Worm (Caenorhabditis elegans): ENCODE data around the gene T14G8.2.

T14G8.2 gene

ce11 chrX:12857701-12858100 lies at the start of gene T14G8.2:
T14G8.2 (plus strand) TSS chrX:12858001.
- TF ChIP-seq let-607 (tag; optimal IDR thresholded peaks at IDR 0.05) (no peak), hsf-1 (GFP tag; IDR thresholded peaks at IDR 0.05) (no peak), ceh-40 (GFP tag; IDR thresholded peaks at IDR 0.05) (no peak), egl-18 (GFP tag; IDR thresholded peaks at IDR 0.05) (no peak), lsl-1 (GFP tag; optimal IDR thresholded peaks at IDR 0.05) (no peak), F55B11.4 (tag; optimal IDR thresholded peaks at IDR 0.05; ENCODE audit: borderline replicate concordance, insufficient read depth) (no peak), tlf-1 (GFP tag; optimal IDR thresholded peaks at IDR 0.05) (no peak), F52B5.7 (tag; optimal IDR thresholded peaks at IDR 0.05) (no peak), hlh-26 (GFP tag; conservative IDR thresholded peaks at IDR 0.05) (no peak), mel-28 (tag; optimal IDR thresholded peaks at IDR 0.05; ENCODE audit: borderline replicate concordance) (no peak), nfya-2 (GFP tag; IDR thresholded peaks at IDR 0.05) (no peak), F57A8.1 (GFP tag; optimal IDR thresholded peaks at IDR 0.05) (no peak), F10E7.11 (tag; optimal IDR thresholded peaks at IDR 0.05) (no peak), ets-4 (GFP tag; optimal IDR thresholded peaks at IDR 0.05) (no peak), nhr-120 (GFP tag; IDR thresholded peaks at IDR 0.05) (no peak), dpff-1 (tag; optimal IDR thresholded peaks at IDR 0.05) (no peak), Y53F4B.3 (GFP tag; IDR thresholded peaks at IDR 0.05) (no peak), ztf-26 (tag; optimal IDR thresholded peaks at IDR 0.05) (no peak), ceh-79 (tag; optimal IDR thresholded peaks at IDR 0.05) (no peak)

DNA sequence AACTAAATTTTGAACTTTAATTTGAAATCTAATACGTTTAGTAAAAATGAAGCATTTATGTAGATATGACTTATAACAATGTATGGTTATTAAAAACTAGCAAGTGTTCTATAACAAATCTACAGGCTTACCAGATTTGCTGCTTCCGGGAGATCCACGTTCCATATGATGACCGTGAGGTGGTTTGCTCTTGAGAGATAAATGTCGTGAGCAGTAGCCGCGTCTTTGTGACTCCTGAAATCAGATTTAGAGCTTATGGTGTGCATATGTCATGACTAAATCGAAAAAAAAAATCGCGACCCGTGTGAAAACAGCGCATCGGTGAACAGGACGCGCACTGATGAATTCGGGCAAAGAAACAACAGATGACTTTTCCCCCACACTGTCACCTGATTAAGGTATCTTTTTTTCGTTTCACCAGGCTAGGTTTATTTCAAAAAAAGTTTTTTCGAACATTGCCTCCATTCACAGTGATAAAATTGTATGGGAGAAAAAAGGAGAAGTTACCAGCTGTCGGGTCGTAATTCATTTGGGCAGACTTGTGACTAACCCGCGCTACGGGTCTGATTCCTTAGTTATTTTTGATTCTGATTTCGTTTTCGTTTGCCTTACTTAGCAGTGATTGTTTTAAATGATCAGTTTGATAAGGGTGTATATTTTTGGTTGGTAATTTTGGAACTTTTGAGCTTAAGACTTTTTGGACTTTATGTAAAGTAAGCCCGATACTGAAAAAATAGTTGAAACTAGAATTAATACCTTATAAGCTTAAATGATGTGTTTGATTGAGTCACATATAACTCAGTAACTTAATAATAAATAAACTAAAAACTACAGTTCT lies 49.5 kb upstream of the T14G8.2 start, which contains the start of gene nhr-27:
TSS of gene nhr-27 (minus strand) at position 234 of the 838 bp plus-strand sequence.
- no peak for TF ChIP-seq Y67H2A.10 (GFP tag; conservative IDR thresholded peaks at IDR 0.05)
- TF ChIP-seq cebp-1 (GFP tag; IDR thresholded peaks at IDR 0.05), result no peak
- TF ChIP-seq cebp-1 (tag; optimal IDR thresholded peaks at IDR 0.05), result peak; percentile 12

DNA sequence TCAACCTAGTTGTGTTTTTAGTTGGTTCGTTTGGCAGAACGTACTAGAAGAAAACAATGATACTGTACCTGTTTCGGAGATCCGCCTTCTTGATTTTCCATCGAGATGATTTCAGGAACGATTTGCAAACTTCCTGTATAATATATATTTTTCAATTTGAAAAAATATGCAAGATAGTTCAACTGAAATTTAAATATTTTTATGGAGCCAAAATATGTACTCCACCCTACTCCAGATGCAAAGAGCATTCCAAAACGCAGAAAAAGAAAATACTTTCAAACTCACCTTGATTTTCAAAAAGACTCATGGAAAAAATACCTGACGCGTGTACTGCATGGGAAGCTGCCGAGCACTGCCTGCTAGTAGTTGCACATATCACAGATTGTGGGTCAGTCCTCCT lies 44.3 kb upstream of the T14G8.2 start, which contains the start of gene gei-3:
TSS of gene gei-3 (minus strand) at position 101 of the 400 bp plus-strand sequence.
- TF ChIP-seq mcd-1 (GFP tag; IDR thresholded peaks at IDR 0.05) (no peak), nhr-27 (tag; optimal IDR thresholded peaks at IDR 0.05) (no peak), nhr-120 (GFP tag; IDR thresholded peaks at IDR 0.05) (no peak), Y95B8A.8 (GFP tag; IDR thresholded peaks at IDR 0.05) (no peak), ccch-3 (GFP tag; optimal IDR thresholded peaks at IDR 0.05) (no peak), F33H1.4 (GFP tag; IDR thresholded peaks at IDR 0.05) (no peak), Y56A3A.18 (GFP tag; IDR thresholded peaks at IDR 0.05) (no peak), efl-1 (GFP tag; optimal IDR thresholded peaks at IDR 0.05) (no peak), nfya-1 (tag; optimal IDR thresholded peaks at IDR 0.05; ENCODE audit: borderline replicate concordance, insufficient read depth) (no peak)

DNA sequence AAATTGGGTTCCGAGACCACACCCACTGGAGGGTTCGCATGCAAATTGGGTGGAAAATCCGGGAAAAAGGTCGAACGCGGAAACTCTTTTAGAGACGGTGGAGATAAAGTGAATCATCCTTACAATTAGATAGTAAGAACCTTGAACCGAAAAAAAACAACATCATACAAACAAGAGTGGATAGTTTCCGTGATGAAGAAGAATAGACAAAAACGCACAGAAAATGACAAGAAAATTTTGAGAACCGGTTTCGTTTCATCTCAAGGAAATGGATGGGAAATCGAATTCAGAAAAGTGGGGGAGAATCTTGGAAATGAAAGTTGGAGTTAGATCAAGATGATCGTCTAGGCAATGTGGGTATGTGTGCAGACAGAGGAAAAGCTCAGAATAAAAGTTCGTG lies 42.4 kb upstream of the T14G8.2 start:
- TF ChIP-seq aptf-2 (GFP tag; conservative IDR thresholded peaks at IDR 0.05) (no peak), nhr-90 (tag; optimal IDR thresholded peaks at IDR 0.05) (no peak), ztf-18 (tag; optimal IDR thresholded peaks at IDR 0.05) (no peak)

All from whole organism, young adult.